Worm (Caenorhabditis elegans): Measurements from ENCODE around the gene Y37D8A.6.

Y37D8A.6 gene

DNA sequence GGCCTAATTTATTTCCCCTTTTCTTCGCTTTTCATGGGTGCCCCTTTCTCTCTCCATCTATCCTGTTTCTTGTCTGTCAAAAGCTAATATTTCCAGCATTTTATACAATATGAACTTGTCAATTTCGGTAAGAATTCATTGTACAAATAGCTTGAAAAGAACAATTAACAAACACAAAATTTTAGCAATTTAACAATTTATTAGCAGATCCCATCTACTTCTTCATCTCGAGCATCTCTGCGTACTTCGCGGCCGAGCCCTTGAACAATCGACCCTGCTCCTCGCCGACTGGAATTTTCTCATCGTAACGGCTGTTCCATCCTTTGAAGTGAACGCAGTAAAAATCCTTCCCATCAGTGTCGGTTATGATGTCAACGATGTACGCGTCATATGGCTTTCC is 5.6 kb upstream of the Y37D8A.6 start:
- no peak for TF ChIP-seq attf-6 (GFP tag; IDR thresholded peaks at IDR 0.05)
- TF ChIP-seq somi-1 (GFP tag; optimal IDR thresholded peaks at IDR 0.05), result no peak
- no peak for TF ChIP-seq aptf-2 (GFP tag; conservative IDR thresholded peaks at IDR 0.05)
- TF ChIP-seq attf-3 (GFP tag; conservative IDR thresholded peaks at IDR 0.05), result no peak
- TF ChIP-seq lin-26 (GFP tag; IDR thresholded peaks at IDR 0.05), result no peak
- no peak for TF ChIP-seq ztf-26 (tag; optimal IDR thresholded peaks at IDR 0.05)
- TF ChIP-seq athp-1 (tag; optimal IDR thresholded peaks at IDR 0.05), result peak; percentile 31
- no peak for TF ChIP-seq T07F8.4 (tag; optimal IDR thresholded peaks at IDR 0.05)
- TF ChIP-seq bed-1 (GFP tag; IDR thresholded peaks at IDR 0.05), result no peak
- no peak for TF ChIP-seq dpl-1 (GFP tag; optimal IDR thresholded peaks at IDR 0.05)
- TF ChIP-seq F23B12.7 (tag; optimal IDR thresholded peaks at IDR 0.05; ENCODE audit: insufficient read depth), result no peak
- no peak for TF ChIP-seq bed-2 (GFP tag; IDR thresholded peaks at IDR 0.05)
- peak; percentile 90 for TF ChIP-seq F49E8.2 (tag; optimal IDR thresholded peaks at IDR 0.05; ENCODE audit: insufficient read depth)
- TF ChIP-seq madf-6 (GFP tag; IDR thresholded peaks at IDR 0.05), result peak; percentile 57
- TF ChIP-seq ceh-100 (GFP tag; IDR thresholded peaks at IDR 0.05), result 0 out of 2 replicates have a peak, but pooled peaks have one; percentile 29
- no peak for TF ChIP-seq ceh-79 (tag; optimal IDR thresholded peaks at IDR 0.05)
- TF ChIP-seq D2030.7 (GFP tag; IDR thresholded peaks at IDR 0.05), result 0 out of 2 replicates have a peak, but pooled peaks have one; percentile 12
- no peak for TF ChIP-seq Y53F4B.3 (GFP tag; IDR thresholded peaks at IDR 0.05)
- peak; percentile 55; the same call in 1 of the 2 replicates for TF ChIP-seq hsf-1 (GFP tag; IDR thresholded peaks at IDR 0.05)
- TF ChIP-seq Y53G8AR.9 (GFP tag; conservative IDR thresholded peaks at IDR 0.05), result peak; percentile 58; the same call in 1 of the 2 replicates
- no peak for TF ChIP-seq ama-1 (optimal IDR thresholded peaks at IDR 0.05)
- peak; percentile 64 to 70 for TF ChIP-seq ama-1 (GFP tag; optimal IDR thresholded peaks at IDR 0.05)
- TF ChIP-seq ekl-4 (GFP tag; IDR thresholded peaks at IDR 0.05), result 0 out of 2 replicates have a peak, but pooled peaks have one; percentile 49
- 0 out of 2 replicates have a peak, but pooled peaks have one; percentile 10 for TF ChIP-seq F33H1.4 (GFP tag; IDR thresholded peaks at IDR 0.05)
- no peak for TF ChIP-seq ZK185.1 (tag; optimal IDR thresholded peaks at IDR 0.05; ENCODE audit: poor library complexity, severe bottlenecking)
- peak; percentile 1 for TF ChIP-seq F52B5.7 (tag; optimal IDR thresholded peaks at IDR 0.05)
- no peak for TF ChIP-seq nfya-1 (tag; optimal IDR thresholded peaks at IDR 0.05; ENCODE audit: borderline replicate concordance, insufficient read depth)
- TF ChIP-seq lag-1 (GFP tag; IDR thresholded peaks at IDR 0.05), result no peak
- TF ChIP-seq K12H6.12 (tag; optimal IDR thresholded peaks at IDR 0.05), result no peak
- no peak for TF ChIP-seq nhr-120 (GFP tag; IDR thresholded peaks at IDR 0.05)
- no peak for TF ChIP-seq ztf-3 (GFP tag; optimal IDR thresholded peaks at IDR 0.05)
- no peak for TF ChIP-seq zim-3 (tag; optimal IDR thresholded peaks at IDR 0.05)
- no peak for TF ChIP-seq lin-35 (GFP tag; optimal IDR thresholded peaks at IDR 0.05)
- TF ChIP-seq snpc-4 (GFP tag; optimal IDR thresholded peaks at IDR 0.05), result no peak
- TF ChIP-seq snpc-4 (tag; optimal IDR thresholded peaks at IDR 0.05), result no peak
- 0 out of 2 replicates have a peak, but pooled peaks have one; percentile 42 for TF ChIP-seq Y79H2A.3 (GFP tag; conservative IDR thresholded peaks at IDR 0.05)
- no peak for TF ChIP-seq T26A5.8 (tag; optimal IDR thresholded peaks at IDR 0.05)
- no peak for TF ChIP-seq lsl-1 (GFP tag; optimal IDR thresholded peaks at IDR 0.05)
- peak; percentile 47 for TF ChIP-seq hrde-1 (tag; optimal IDR thresholded peaks at IDR 0.05; ENCODE audit: borderline replicate concordance)
- peak; percentile 22 for TF ChIP-seq repo-1 (tag; optimal IDR thresholded peaks at IDR 0.05)
- no peak for TF ChIP-seq nhr-179 (tag; optimal IDR thresholded peaks at IDR 0.05)
- no peak for TF ChIP-seq C17E4.6 (GFP tag; IDR thresholded peaks at IDR 0.05)
- TF ChIP-seq sptf-2 (GFP tag; optimal IDR thresholded peaks at IDR 0.05), result no peak
- peak; percentile 31 for TF ChIP-seq die-1 (tag; optimal IDR thresholded peaks at IDR 0.05)
- no peak for TF ChIP-seq nfya-2 (GFP tag; IDR thresholded peaks at IDR 0.05)
- TF ChIP-seq hmg-20 (GFP tag; IDR thresholded peaks at IDR 0.05), result no peak
- TF ChIP-seq pbrm-1 (GFP tag; IDR thresholded peaks at IDR 0.05), result peak; percentile 33; the same call in 1 of the 2 replicates
- TF ChIP-seq ceh-91 (GFP tag; IDR thresholded peaks at IDR 0.05), result no peak
- TF ChIP-seq ztf-18 (tag; optimal IDR thresholded peaks at IDR 0.05), result no peak

All from whole organism, young adult.